Worm (Caenorhabditis elegans) whole organism, L2 larva: ENCODE measurements around the gene F29G9.1.

Source experiments
- C34F6.9 ChIP-seq: fragments of 150-350 bp; optimal IDR thresholded peaks from 2 replicates; lab custom pipeline; 2014; ENCODE audit warnings: missing biosample characterization, missing genetic modification characterization
- F13H6.1 ChIP-seq: sonication (generic microtip); optimal IDR thresholded peaks from 2 replicates; lab custom pipeline; 2016; ENCODE audit warnings: missing genetic modification characterization, missing compliant biosample characterization
- R02D3.7 ChIP-seq: fragments of 150-350 bp; optimal IDR thresholded peaks from 2 replicates; lab custom pipeline; 2014; ENCODE audit warnings: missing biosample characterization, missing genetic modification characterization
- Y55F3AM.14 ChIP-seq: fragments of 200-800 bp; sonication (Bioruptor generic); optimal IDR thresholded peaks from 2 replicates; lab custom pipeline; 2018; ENCODE audit warnings: mild to moderate bottlenecking, missing genetic modification characterization, missing compliant biosample characterization
- ZK546.5 ChIP-seq: sonication (generic microtip); optimal IDR thresholded peaks from 2 replicates; lab custom pipeline; 2017; ENCODE audit warnings: missing biosample characterization, missing genetic modification characterization
- alr-1 ChIP-seq: fragments of 150-350 bp; optimal IDR thresholded peaks from 2 replicates; lab custom pipeline; 2014; ENCODE audit warnings: missing biosample characterization, missing genetic modification characterization
- aly-2 ChIP-seq: fragments of 150-350 bp; optimal IDR thresholded peaks from 2 replicates; lab custom pipeline; 2014; ENCODE audit warnings: missing biosample characterization, missing genetic modification characterization
- ama-1 ChIP-seq: fragments of 150-350 bp; optimal IDR thresholded peaks from 2 replicates; lab custom pipeline; 2018; ENCODE audit warnings: inconsistent platforms
- blmp-1 ChIP-seq: sonication (generic microtip); optimal IDR thresholded peaks from 2 replicates; lab custom pipeline; 2017; ENCODE audit warnings: missing genetic modification characterization, mild to moderate bottlenecking, missing compliant biosample characterization, antibody characterized with exemption, moderate library complexity; ENCODE audit not compliant: insufficient read depth
- ceh-16 ChIP-seq: fragments of 150-350 bp; optimal IDR thresholded peaks from 2 replicates; lab custom pipeline; 2014; ENCODE audit warnings: missing biosample characterization, missing genetic modification characterization
- ceh-82 ChIP-seq: fragments of 150-350 bp; optimal IDR thresholded peaks from 2 replicates; lab custom pipeline; 2014; ENCODE audit warnings: missing biosample characterization, missing genetic modification characterization
- crh-2 ChIP-seq: sonication (generic microtip); optimal IDR thresholded peaks from 2 replicates; lab custom pipeline; 2017; ENCODE audit warnings: missing biosample characterization, missing genetic modification characterization
- dmd-4 ChIP-seq: sonication (generic microtip); optimal IDR thresholded peaks from 2 replicates; lab custom pipeline; 2017; ENCODE audit warnings: missing biosample characterization, missing genetic modification characterization
- egl-27 ChIP-seq: sonication (generic microtip); optimal IDR thresholded peaks from 3 replicates; lab custom pipeline; 2017; ENCODE audit warnings: missing biosample characterization, missing genetic modification reagents, missing genetic modification characterization
- elt-1 ChIP-seq: fragments of 150-350 bp; optimal IDR thresholded peaks from 2 replicates; lab custom pipeline; 2014; ENCODE audit warnings: missing biosample characterization, missing genetic modification characterization
- elt-3 ChIP-seq: sonication (generic microtip); optimal IDR thresholded peaks from 2 replicates; lab custom pipeline; 2017; ENCODE audit warnings: missing biosample characterization, missing genetic modification characterization
- fos-1 ChIP-seq: fragments of 150-350 bp; optimal IDR thresholded peaks from 2 replicates; lab custom pipeline; 2014; ENCODE audit warnings: missing biosample characterization, missing genetic modification characterization
- gmeb-1 ChIP-seq: fragments of 150-350 bp; optimal IDR thresholded peaks from 2 replicates; lab custom pipeline; 2014; ENCODE audit warnings: missing biosample characterization, missing genetic modification characterization
- lin-11 ChIP-seq: fragments of 150-350 bp; sonication (generic microtip); optimal IDR thresholded peaks from 2 replicates; lab custom pipeline; 2014; ENCODE audit warnings: missing biosample characterization, missing genetic modification characterization, inconsistent platforms, mixed read lengths
- lin-13 ChIP-seq: fragments of 150-350 bp; optimal IDR thresholded peaks from 2 replicates; lab custom pipeline; 2014; ENCODE audit warnings: missing biosample characterization, missing genetic modification reagents, missing genetic modification characterization
- lin-39 ChIP-seq: fragments of 150-350 bp; optimal IDR thresholded peaks from 2 replicates; lab custom pipeline; 2014; ENCODE audit warnings: missing biosample characterization, missing genetic modification reagents, missing genetic modification characterization
- lsy-2 ChIP-seq, 2 experiments: fragments of 150-350 bp in 1 of 2; sonication (generic microtip) in 1 of 2; optimal IDR thresholded peaks; 2 replicates each; lab custom pipeline; 2014 to 2017; ENCODE audit warnings: missing biosample characterization in 2 of 2, missing genetic modification characterization in 2 of 2
- mab-5 ChIP-seq: fragments of 150-350 bp; optimal IDR thresholded peaks from 2 replicates; lab custom pipeline; 2014; ENCODE audit warnings: missing biosample characterization, missing genetic modification characterization
- mbf-1 ChIP-seq: sonication (generic microtip); optimal IDR thresholded peaks from 2 replicates; lab custom pipeline; 2017; ENCODE audit warnings: missing biosample characterization, missing genetic modification characterization
- mdl-1 ChIP-seq, 2 experiments: fragments of 150-350 bp in 1 of 2; sonication (generic microtip) in 1 of 2; optimal IDR thresholded peaks; 2 replicates each; lab custom pipeline; 2017; ENCODE audit warnings: missing biosample characterization in 2 of 2, missing genetic modification characterization in 2 of 2
- nhr-10 ChIP-seq: sonication (generic microtip); optimal IDR thresholded peaks from 2 replicates; lab custom pipeline; 2017; ENCODE audit warnings: missing biosample characterization, missing genetic modification characterization
- nhr-11 ChIP-seq: fragments of 150-350 bp; optimal IDR thresholded peaks from 2 replicates; lab custom pipeline; 2014; ENCODE audit warnings: missing biosample characterization, missing genetic modification characterization
- nhr-12 ChIP-seq: fragments of 150-350 bp; optimal IDR thresholded peaks from 2 replicates; lab custom pipeline; 2014; ENCODE audit warnings: missing biosample characterization, missing genetic modification characterization
- nhr-129 ChIP-seq: fragments of 150-350 bp; optimal IDR thresholded peaks from 2 replicates; lab custom pipeline; 2014; ENCODE audit warnings: missing biosample characterization, missing genetic modification characterization
- nhr-21 ChIP-seq: fragments of 150-350 bp; optimal IDR thresholded peaks from 2 replicates; lab custom pipeline; 2014; ENCODE audit warnings: missing biosample characterization, missing genetic modification characterization
- nhr-23 ChIP-seq: fragments of 150-350 bp; optimal IDR thresholded peaks from 2 replicates; lab custom pipeline; 2014; ENCODE audit warnings: missing biosample characterization, missing genetic modification reagents, missing genetic modification characterization
- nhr-237 ChIP-seq: fragments of 150-350 bp; optimal IDR thresholded peaks from 2 replicates; lab custom pipeline; 2014; ENCODE audit warnings: missing biosample characterization, missing genetic modification characterization
- nhr-25 ChIP-seq: fragments of 150-350 bp; sonication (generic microtip); optimal IDR thresholded peaks from 3 replicates; lab custom pipeline; 2014; ENCODE audit warnings: missing biosample characterization, missing genetic modification characterization
- nhr-6 ChIP-seq: fragments of 150-350 bp; optimal IDR thresholded peaks from 2 replicates; lab custom pipeline; 2014; ENCODE audit warnings: missing biosample characterization, missing genetic modification characterization
- nhr-77 ChIP-seq: fragments of 150-350 bp; optimal IDR thresholded peaks from 2 replicates; lab custom pipeline; 2014; ENCODE audit warnings: missing biosample characterization, missing genetic modification characterization
- peb-1 ChIP-seq: fragments of 150-350 bp; optimal IDR thresholded peaks from 2 replicates; lab custom pipeline; 2014; ENCODE audit warnings: missing biosample characterization, missing genetic modification characterization
- sem-4 ChIP-seq: fragments of 150-350 bp; optimal IDR thresholded peaks from 2 replicates; lab custom pipeline; 2014; ENCODE audit warnings: missing biosample characterization, missing genetic modification reagents, missing genetic modification characterization
- skn-1 ChIP-seq: sonication (generic microtip); optimal IDR thresholded peaks from 2 replicates; lab custom pipeline; 2017; ENCODE audit warnings: missing biosample characterization, missing genetic modification characterization
- sma-3 ChIP-seq: sonication (generic microtip); optimal IDR thresholded peaks from 2 replicates; lab custom pipeline; 2016; ENCODE audit warnings: missing genetic modification reagents, missing genetic modification characterization, missing compliant biosample characterization
- sma-9 ChIP-seq, 2 experiments: fragments of 150-350 bp in 1 of 2; sonication (generic microtip) in 1 of 2; optimal IDR thresholded peaks; 2 replicates each; lab custom pipeline; 2014 to 2016; ENCODE audit warnings: missing genetic modification characterization in 2 of 2, mild to moderate bottlenecking in 1 of 2, missing biosample characterization in 1 of 2, missing compliant biosample characterization in 1 of 2, missing genetic modification reagents in 1 of 2, moderate library complexity in 1 of 2
- snpc-4 ChIP-seq: fragments of 150-350 bp; optimal IDR thresholded peaks from 2 replicates; lab custom pipeline; 2014; ENCODE audit warnings: missing biosample characterization, missing genetic modification characterization
- unc-39 ChIP-seq: fragments of 150-350 bp; optimal IDR thresholded peaks from 2 replicates; lab custom pipeline; 2014; ENCODE audit warnings: missing biosample characterization, missing genetic modification characterization
- unc-55 ChIP-seq: fragments of 150-350 bp; sonication (generic microtip); optimal IDR thresholded peaks from 3 replicates; lab custom pipeline; 2014; ENCODE audit warnings: missing biosample characterization, missing genetic modification reagents, missing genetic modification characterization
- unc-62 ChIP-seq: fragments of 150-350 bp; optimal IDR thresholded peaks from 2 replicates; lab custom pipeline; 2014; ENCODE audit warnings: missing biosample characterization, missing genetic modification reagents, missing genetic modification characterization
- zag-1 ChIP-seq: fragments of 150-350 bp; optimal IDR thresholded peaks from 2 replicates; lab custom pipeline; 2014; ENCODE audit warnings: missing biosample characterization, missing genetic modification characterization
- ztf-1 ChIP-seq: fragments of 200-800 bp; sonication (Bioruptor generic); conservative IDR thresholded peaks from 2 replicates; pipeline ENCODE4 v1.3.6; 2022; ENCODE audit warnings: missing genetic modification characterization, missing compliant biosample characterization
- ztf-11 ChIP-seq: sonication (generic microtip); optimal IDR thresholded peaks from 2 replicates; lab custom pipeline; 2017; ENCODE audit warnings: missing biosample characterization, missing genetic modification characterization
- ztf-4 ChIP-seq: fragments of 150-350 bp; optimal IDR thresholded peaks from 2 replicates; lab custom pipeline; 2014; ENCODE audit warnings: missing biosample characterization, missing genetic modification characterization

F29G9.1 gene

DNA sequence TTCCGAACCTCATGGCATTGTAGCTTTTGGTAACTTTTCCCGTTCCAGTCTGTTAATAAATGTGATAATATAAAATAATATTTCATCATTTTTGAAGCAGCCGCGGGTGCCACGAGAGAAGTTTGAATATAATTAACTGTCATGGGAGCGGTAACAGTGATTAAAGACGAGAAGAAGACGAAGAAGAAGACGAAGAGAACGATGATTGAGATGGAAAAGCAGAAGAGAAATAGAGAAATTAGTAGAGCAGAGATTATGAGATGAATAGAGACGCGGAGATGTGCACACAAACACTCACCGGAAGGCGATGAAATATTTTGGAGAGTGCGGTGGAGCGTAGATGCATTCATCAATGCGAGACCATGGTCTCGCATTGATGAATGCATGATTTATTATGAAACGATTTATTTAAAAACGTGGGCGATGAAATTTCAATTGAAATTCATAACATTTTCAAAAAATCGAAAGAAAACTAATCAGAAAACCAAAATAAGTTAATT lies 14.3 kb downstream of the F29G9.1 start, which contains the start of gene seip-1:
Gene seip-1 (minus strand): TSS at position 51 of the 500 bp plus-strand sequence.
- TF ChIP-seq aly-2 (tag; lab: Kevin White, UChicago), result no peak
- no peak for TF ChIP-seq nhr-23
- no peak for TF ChIP-seq ztf-1 (GFP tag; lab: Robert Waterston, UW)
- TF ChIP-seq sma-3 (GFP tag; lab: Kevin White, UChicago), result peak; percentile 74
- TF ChIP-seq nhr-11, result no peak
- peak; percentile 81 for TF ChIP-seq F13H6.1 (tag; lab: Kevin White, UChicago)
- peak; percentile 22 for TF ChIP-seq snpc-4
- TF ChIP-seq alr-1 (tag; lab: Kevin White, UChicago), result no peak
- TF ChIP-seq lin-11 (tag; lab: Kevin White, UChicago), result peak; percentile 49
- no peak for TF ChIP-seq unc-62
- TF ChIP-seq nhr-21 (tag; lab: Kevin White, UChicago), result peak; percentile 22
- no peak for TF ChIP-seq lin-39
- TF ChIP-seq mbf-1, result no peak
- peak; percentile 85 for TF ChIP-seq lin-13 (GFP tag; lab: Kevin White, UChicago)
- peak; percentile 97 for TF ChIP-seq fos-1 (tag; lab: Kevin White, UChicago)
- peak; percentile 89 for TF ChIP-seq zag-1 (tag; lab: Kevin White, UChicago)
- TF ChIP-seq nhr-12 (tag; lab: Kevin White, UChicago), result no peak
- peak; percentile 97 for TF ChIP-seq unc-55 (GFP tag; lab: Kevin White, UChicago)
- peak; percentile 73 for TF ChIP-seq nhr-25 (tag; lab: Kevin White, UChicago)
- peak; percentile 91 for TF ChIP-seq mab-5
- TF ChIP-seq R02D3.7 (tag; lab: Kevin White, UChicago), result no peak
- peak; percentile 47 for TF ChIP-seq skn-1 (tag; lab: Kevin White, UChicago)
- peak; percentile 22 for TF ChIP-seq egl-27 (tag; lab: Kevin White, UChicago)
- no peak for TF ChIP-seq nhr-237 (tag; lab: Kevin White, UChicago)
- peak; percentile 89 for TF ChIP-seq nhr-129 (tag; lab: Kevin White, UChicago)
- peak in 1 of 2 experiments; percentile 31 for TF ChIP-seq mdl-1 (tag; optimal IDR thresholded peaks at IDR 0.05; lab: Kevin White, UChicago)
- peak; percentile 87 for TF ChIP-seq sem-4 (tag; lab: Kevin White, UChicago)
- TF ChIP-seq elt-1 (tag; lab: Kevin White, UChicago), result no peak
- TF ChIP-seq ceh-16 (tag; lab: Kevin White, UChicago), result peak; percentile 32
- peak; percentile 97 for TF ChIP-seq C34F6.9 (tag; lab: Kevin White, UChicago)
- peak; percentile 89 for TF ChIP-seq crh-2
- TF ChIP-seq sma-9 (GFP tag; optimal IDR thresholded peaks at IDR 0.05; lab: Kevin White, UChicago), result peak; percentile 90
- TF ChIP-seq sma-9 (tag; optimal IDR thresholded peaks at IDR 0.05; lab: Kevin White, UChicago), result no peak
- TF ChIP-seq ztf-11 (tag; lab: Kevin White, UChicago), result no peak
- TF ChIP-seq blmp-1 (tag; lab: Kevin White, UChicago), result peak; percentile 18
- no peak for TF ChIP-seq nhr-10 (tag; lab: Kevin White, UChicago)
- TF ChIP-seq peb-1 (tag; lab: Kevin White, UChicago), result no peak
- TF ChIP-seq nhr-6 (tag; lab: Kevin White, UChicago), result peak; percentile 59
- TF ChIP-seq ceh-82 (tag; lab: Kevin White, UChicago), result peak; percentile 17
- peak; percentile 68 for TF ChIP-seq gmeb-1 (tag; lab: Kevin White, UChicago)
- TF ChIP-seq ama-1 (lab: Kevin White, UChicago), result no peak
- TF ChIP-seq elt-3 (tag; lab: Kevin White, UChicago), result no peak
- TF ChIP-seq ztf-4 (tag; lab: Kevin White, UChicago), result peak; percentile 73
- no peak for TF ChIP-seq unc-39 (tag; lab: Kevin White, UChicago)
- no peak for TF ChIP-seq Y55F3AM.14 (GFP tag; lab: Kevin White, UChicago)
- TF ChIP-seq nhr-77 (tag; lab: Kevin White, UChicago), result peak; percentile 10
- TF ChIP-seq ZK546.5 (tag; lab: Kevin White, UChicago), result no peak
- TF ChIP-seq dmd-4 (tag; lab: Kevin White, UChicago), result no peak
- TF ChIP-seq lsy-2 (tag; optimal IDR thresholded peaks at IDR 0.05; lab: Kevin White, UChicago), result peak; percentile 43 to 91
